Fruit fly (Drosophila melanogaster): ENCODE measurements around the gene Doc2.

Doc2 gene

DNA sequence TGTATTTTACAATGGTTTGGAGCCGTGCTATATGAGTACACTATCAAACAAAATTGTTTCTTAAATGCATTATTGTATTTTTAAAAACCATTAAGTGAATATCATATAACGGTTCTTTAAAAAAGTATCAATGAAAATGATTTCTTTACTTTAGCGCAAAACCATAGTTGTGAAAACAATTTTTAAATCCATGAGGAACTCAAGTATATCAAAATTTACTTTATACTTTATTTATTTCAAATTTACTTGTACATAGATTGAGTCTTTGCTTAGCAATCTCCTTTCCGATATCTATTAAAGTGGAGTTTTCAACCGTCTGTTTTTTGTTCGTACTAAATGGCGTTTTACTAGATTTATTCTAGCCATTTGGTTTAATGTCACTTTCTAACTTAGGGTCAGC lies 28.0 kb upstream of the Doc2 start, which contains the start of gene Argk2:
Argk2 (plus strand) TSS at position 378 of the 400 bp plus-strand sequence.
- TF ChIP-seq HLH106 (tag; optimal IDR thresholded peaks at IDR 0.05) (peak; percentile 28), pan (optimal IDR thresholded peaks at IDR 0.05) (no peak), Myc (optimal IDR thresholded peaks at IDR 0.05) (peak; percentile 82), Dfd (GFP tag; optimal IDR thresholded peaks at IDR 0.05) (no peak), CrebA (GFP tag; optimal IDR thresholded peaks at IDR 0.05; ENCODE audit: borderline replicate concordance) (no peak)

DNA sequence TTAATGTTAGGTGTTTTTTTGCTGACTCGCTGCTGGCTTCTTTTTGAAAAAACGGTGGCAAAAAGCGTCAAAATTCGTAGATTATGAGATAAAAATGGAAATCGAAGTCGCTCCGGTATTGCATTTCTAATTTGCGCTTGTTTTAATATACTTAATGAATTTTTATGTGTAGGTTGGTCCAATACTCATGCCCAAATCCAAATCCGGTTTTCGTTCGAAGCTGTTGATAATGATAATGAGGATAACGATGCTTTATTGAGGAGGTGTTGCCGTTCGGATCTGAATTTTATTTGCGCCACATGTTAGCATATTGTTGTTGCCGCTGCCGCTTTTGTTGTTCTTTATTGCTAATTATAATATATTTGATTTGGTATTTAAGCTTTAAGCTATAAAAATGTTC lies 27.2 kb upstream of the Doc2 start:
- no peak for TF ChIP-seq HLH106 (tag; optimal IDR thresholded peaks at IDR 0.05)
- TF ChIP-seq jim (GFP tag; optimal IDR thresholded peaks at IDR 0.05), result no peak
- no peak for TF ChIP-seq usp (GFP tag; optimal IDR thresholded peaks at IDR 0.05)
- no peak for TF ChIP-seq Hnf4 (GFP tag; optimal IDR thresholded peaks at IDR 0.05)
- TF ChIP-seq psq (GFP tag; optimal IDR thresholded peaks at IDR 0.05), result no peak
- no peak for TF ChIP-seq CrebA (GFP tag; optimal IDR thresholded peaks at IDR 0.05; ENCODE audit: borderline replicate concordance)
- no peak for TF ChIP-seq woc (GFP tag; optimal IDR thresholded peaks at IDR 0.05)

DNA sequence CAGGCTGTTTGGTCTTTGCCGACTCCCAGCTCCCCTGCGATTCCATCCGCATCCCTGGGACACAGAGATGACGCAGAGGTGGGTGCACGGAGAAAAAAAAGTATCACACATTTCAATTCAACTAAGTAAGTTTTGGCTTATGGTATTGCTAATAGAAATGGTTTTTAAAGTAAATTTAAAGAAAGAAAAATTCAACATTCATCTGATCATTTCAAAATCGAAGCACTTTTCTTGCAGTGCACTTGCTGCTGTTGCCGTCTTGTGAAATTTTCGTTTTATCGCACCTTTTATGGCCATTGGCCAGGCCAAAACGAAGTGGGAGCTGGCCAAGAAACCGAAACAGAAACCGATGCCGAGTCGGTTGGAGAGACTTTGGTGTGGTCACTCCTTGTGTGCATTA lies 26.3 kb upstream of the Doc2 start:
- TF ChIP-seq OdsH (GFP tag; optimal IDR thresholded peaks at IDR 0.05) (peak; percentile 81), rgr (GFP tag; optimal IDR thresholded peaks at IDR 0.05) (peak; percentile 69), HLH106 (tag; optimal IDR thresholded peaks at IDR 0.05) (peak; percentile 79), woc (GFP tag; optimal IDR thresholded peaks at IDR 0.05) (peak; percentile 69), ey (GFP tag; optimal IDR thresholded peaks at IDR 0.05) (peak; percentile 78), psq (GFP tag; optimal IDR thresholded peaks at IDR 0.05) (peak; percentile 64), dsf (GFP tag; optimal IDR thresholded peaks at IDR 0.05; ENCODE audit: borderline replicate concordance) (no peak), fru (GFP tag; optimal IDR thresholded peaks at IDR 0.05) (peak; percentile 88), Abd-B (GFP tag; optimal IDR thresholded peaks at IDR 0.05) (no peak), usp (GFP tag; optimal IDR thresholded peaks at IDR 0.05) (no peak), dmrt93B (GFP tag; optimal IDR thresholded peaks at IDR 0.05) (peak; percentile 59), Myc (optimal IDR thresholded peaks at IDR 0.05) (no peak), CG32264 (GFP tag; optimal IDR thresholded peaks at IDR 0.05) (peak; percentile 71), N (GFP tag; optimal IDR thresholded peaks at IDR 0.05) (no peak), dl (GFP tag; optimal IDR thresholded peaks at IDR 0.05; ENCODE audit: insufficient read depth in 1 of 2, partially characterized antibody in 2 of 2) (no peak), CrebA (GFP tag; optimal IDR thresholded peaks at IDR 0.05; ENCODE audit: borderline replicate concordance) (no peak), Dif (GFP tag; optimal IDR thresholded peaks at IDR 0.05; ENCODE audit: partially characterized antibody) (no peak), br (GFP tag; optimal IDR thresholded peaks at IDR 0.05) (peak; percentile 79), brk (GFP tag; optimal IDR thresholded peaks at IDR 0.05) (peak; percentile 48), Sp1 (GFP tag; optimal IDR thresholded peaks at IDR 0.05) (peak; percentile 64), sv (GFP tag; optimal IDR thresholded peaks at IDR 0.05) (no peak), Vsx2 (GFP tag; optimal IDR thresholded peaks at IDR 0.05; ENCODE audit: partially characterized antibody) (no peak), Mio (GFP tag; optimal IDR thresholded peaks at IDR 0.05) (no peak), tai (GFP tag; optimal IDR thresholded peaks at IDR 0.05) (no peak), Dfd (GFP tag; optimal IDR thresholded peaks at IDR 0.05) (no peak), h (GFP tag; optimal IDR thresholded peaks at IDR 0.05) (peak; percentile 88), Hr83 (GFP tag; optimal IDR thresholded peaks at IDR 0.05; ENCODE audit: poor library complexity, severe bottlenecking) (no peak), Rel (GFP tag; optimal IDR thresholded peaks at IDR 0.05) (no peak), Rel (tag; optimal IDR thresholded peaks at IDR 0.05) (peak; percentile 5), GATAd (GFP tag; optimal IDR thresholded peaks at IDR 0.05) (no peak), Jra (GFP tag; optimal IDR thresholded peaks at IDR 0.05) (peak; percentile 54), lola (GFP tag; optimal IDR thresholded peaks at IDR 0.05) (no peak), Hnf4 (GFP tag; optimal IDR thresholded peaks at IDR 0.05) (peak; percentile 63), CG9705 (GFP tag; optimal IDR thresholded peaks at IDR 0.05) (peak; percentile 44), jim (GFP tag; optimal IDR thresholded peaks at IDR 0.05) (no peak), pan (optimal IDR thresholded peaks at IDR 0.05) (no peak), Hr78 (GFP tag; optimal IDR thresholded peaks at IDR 0.05) (no peak), foxo (GFP tag; optimal IDR thresholded peaks at IDR 0.05) (peak in 1 of 2 experiments; percentile 85), sage (GFP tag; optimal IDR thresholded peaks at IDR 0.05) (peak; percentile 41)
